Fruit fly (Drosophila melanogaster) whole organism, embryonic: ENCODE results near the gene Ubqn.

Source experiments
- C15 ChIP-seq: fragments of 200-800 bp; sonication (Bioruptor generic); IDR thresholded peaks from 3 replicates; pipeline ENCODE4 v1.3.6; 2022; ENCODE audit warnings: missing biosample characterization, missing genetic modification characterization
- CG1024 ChIP-seq: fragments of 200-800 bp; sonication (Bioruptor generic); IDR thresholded peaks from 2 replicates; pipeline ENCODE4 v1.3.6; 2022; ENCODE audit warnings: missing biosample characterization, missing genetic modification characterization
- CG10431 ChIP-seq: fragments of 200-800 bp; sonication (Bioruptor generic); optimal IDR thresholded peaks from 3 replicates; lab custom pipeline; 2018; ENCODE audit warnings: missing biosample characterization, mild to moderate bottlenecking, missing genetic modification characterization
- CG10654 ChIP-seq: fragments of 200-800 bp; sonication (Bioruptor generic); optimal IDR thresholded peaks from 2 replicates; lab custom pipeline; 2016; ENCODE audit warnings: missing biosample characterization, missing genetic modification characterization
- CG10959 ChIP-seq: fragments of 200-800 bp; sonication (Bioruptor generic); IDR thresholded peaks from 2 replicates; pipeline ENCODE4 v1.3.6; 2022; ENCODE audit warnings: missing biosample characterization, missing genetic modification characterization
- CG11504 ChIP-seq: fragments of 200-800 bp; sonication (Bioruptor generic); optimal IDR thresholded peaks from 3 replicates; lab custom pipeline; 2019; ENCODE audit warnings: missing biosample characterization, mild to moderate bottlenecking, missing genetic modification characterization, moderate library complexity
- CG12391 ChIP-seq: fragments of 200-800 bp; sonication (Bioruptor generic); optimal IDR thresholded peaks from 3 replicates; lab custom pipeline; 2018; ENCODE audit warnings: missing biosample characterization, mild to moderate bottlenecking, missing genetic modification characterization, moderate library complexity
- CG12659 ChIP-seq: fragments of 200-800 bp; sonication (Bioruptor generic); optimal IDR thresholded peaks from 3 replicates; lab custom pipeline; 2017; ENCODE audit warnings: mild to moderate bottlenecking, missing biosample characterization, missing genetic modification reagents, missing genetic modification characterization
- CG13424 ChIP-seq: fragments of 200-800 bp; sonication (Bioruptor generic); optimal IDR thresholded peaks from 2 replicates; lab custom pipeline; 2019; ENCODE audit warnings: missing biosample characterization, mild to moderate bottlenecking, missing genetic modification characterization, moderate library complexity
- CG14965 ChIP-seq: fragments of 200-800 bp; sonication (Bioruptor generic); optimal IDR thresholded peaks from 2 replicates; lab custom pipeline; 2016; ENCODE audit warnings: missing biosample characterization, missing genetic modification characterization, borderline replicate concordance
- CG15514 ChIP-seq: fragments of 200-800 bp; sonication (Bioruptor generic); optimal IDR thresholded peaks from 3 replicates; lab custom pipeline; 2017; ENCODE audit warnings: missing biosample characterization, missing genetic modification characterization, mild to moderate bottlenecking, moderate library complexity, missing genetic modification reagents
- CG16813 ChIP-seq: fragments of 200-800 bp; sonication (Bioruptor generic); IDR thresholded peaks from 3 replicates; pipeline ENCODE4 v1.3.6; 2022; ENCODE audit warnings: missing biosample characterization, missing genetic modification characterization; ENCODE audit not compliant: partially characterized antibody
- CG2678 ChIP-seq: fragments of 200-800 bp; sonication (Bioruptor generic); optimal IDR thresholded peaks from 3 replicates; lab custom pipeline; 2019; ENCODE audit warnings: missing biosample characterization, mild to moderate bottlenecking, missing genetic modification characterization, moderate library complexity
- CG31365 ChIP-seq: fragments of 200-800 bp; sonication (Bioruptor generic); optimal IDR thresholded peaks from 2 replicates; lab custom pipeline; 2018; ENCODE audit warnings: missing biosample characterization, mild to moderate bottlenecking, missing genetic modification characterization
- CG32767 ChIP-seq: fragments of 200-800 bp; sonication (Bioruptor generic); IDR thresholded peaks from 2 replicates; pipeline ENCODE4 v1.3.6; 2022; ENCODE audit warnings: missing biosample characterization, missing genetic modification characterization
- CG3281 ChIP-seq: fragments of 200-800 bp; sonication (Bioruptor generic); optimal IDR thresholded peaks from 3 replicates; lab custom pipeline; 2017; ENCODE audit warnings: missing biosample characterization, mild to moderate bottlenecking, missing genetic modification characterization
- CG7271 ChIP-seq: fragments of 200-800 bp; sonication (Bioruptor generic); optimal IDR thresholded peaks from 2 replicates; lab custom pipeline; 2018; ENCODE audit warnings: missing biosample characterization, mild to moderate bottlenecking, missing genetic modification characterization, moderate library complexity
- CG9727 ChIP-seq: fragments of 200-800 bp; sonication (Bioruptor generic); optimal IDR thresholded peaks from 3 replicates; lab custom pipeline; 2017; ENCODE audit warnings: missing biosample characterization, mild to moderate bottlenecking, missing genetic modification characterization
- CrebB ChIP-seq: fragments of 200-800 bp; sonication (Bioruptor generic); optimal IDR thresholded peaks from 3 replicates; lab custom pipeline; 2018; ENCODE audit warnings: missing biosample characterization, mild to moderate bottlenecking, missing genetic modification characterization
- Dip2 ChIP-seq: fragments of 200-800 bp; sonication (Bioruptor generic); IDR thresholded peaks from 2 replicates; pipeline ENCODE4 v1.3.6; 2022; ENCODE audit warnings: missing biosample characterization, missing genetic modification characterization
- Dll ChIP-seq: fragments of 200-800 bp; sonication (Bioruptor generic); IDR thresholded peaks from 4 replicates; pipeline ENCODE4 v1.3.6; 2022; ENCODE audit warnings: missing biosample characterization, missing genetic modification characterization; ENCODE audit not compliant: partially characterized antibody
- E2f2 ChIP-seq: fragments of 200-800 bp; sonication (Bioruptor generic); IDR thresholded peaks from 2 replicates; pipeline ENCODE4 v1.3.6; 2022; ENCODE audit warnings: missing biosample characterization, missing genetic modification characterization
- Ets65A ChIP-seq: fragments of 200-800 bp; sonication (Bioruptor generic); peaks from one replicate; lab custom pipeline; 2016; ENCODE audit warnings: missing biosample characterization, missing genetic modification characterization
- HmgZ ChIP-seq: fragments of 200-800 bp; sonication (Bioruptor generic); optimal IDR thresholded peaks from 2 replicates; lab custom pipeline; 2018; ENCODE audit warnings: missing biosample characterization, mild to moderate bottlenecking, missing genetic modification characterization
- Hmx ChIP-seq: fragments of 200-800 bp; sonication (Bioruptor generic); optimal IDR thresholded peaks from 2 replicates; lab custom pipeline; 2016; ENCODE audit warnings: missing biosample characterization, missing genetic modification characterization
- Lhr ChIP-seq: fragments of 200-800 bp; sonication (Bioruptor generic); optimal IDR thresholded peaks from 3 replicates; lab custom pipeline; 2017; ENCODE audit warnings: mild to moderate bottlenecking, missing biosample characterization, missing genetic modification reagents, missing genetic modification characterization
- Opbp ChIP-seq: fragments of 200-800 bp; sonication (Bioruptor generic); IDR thresholded peaks from 3 replicates; pipeline ENCODE4 v1.3.6; 2022; ENCODE audit warnings: missing biosample characterization, missing genetic modification characterization; ENCODE audit not compliant: partially characterized antibody
- Rx ChIP-seq: fragments of 200-800 bp; sonication (Bioruptor generic); IDR thresholded peaks from 2 replicates; pipeline ENCODE4 v1.3.6; 2022; ENCODE audit warnings: missing biosample characterization, missing genetic modification characterization
- Side ChIP-seq: fragments of 200-800 bp; sonication (Bioruptor generic); optimal IDR thresholded peaks from 2 replicates; lab custom pipeline; 2016; ENCODE audit warnings: missing biosample characterization, missing genetic modification characterization
- amos ChIP-seq: fragments of 200-800 bp; sonication (Bioruptor generic); IDR thresholded peaks from 2 replicates; pipeline ENCODE4 v1.3.6; 2022; ENCODE audit warnings: missing biosample characterization, missing genetic modification characterization; ENCODE audit not compliant: partially characterized antibody
- ash1 ChIP-seq: fragments of 200-800 bp; sonication (Bioruptor generic); optimal IDR thresholded peaks from 2 replicates; lab custom pipeline; 2018; ENCODE audit warnings: missing biosample characterization, mild to moderate bottlenecking, missing genetic modification characterization
- cg ChIP-seq: fragments of 200-800 bp; sonication (Bioruptor generic); optimal IDR thresholded peaks from 3 replicates; lab custom pipeline; 2019; ENCODE audit warnings: missing biosample characterization, mild to moderate bottlenecking, missing genetic modification characterization, moderate library complexity
- da ChIP-seq: fragments of 200-800 bp; sonication (Bioruptor generic); optimal IDR thresholded peaks from 2 replicates; lab custom pipeline; 2016; ENCODE audit warnings: missing biosample characterization, missing genetic modification characterization
- dimm ChIP-seq: fragments of 200-800 bp; sonication (Bioruptor generic); IDR thresholded peaks from 2 replicates; pipeline ENCODE4 v1.3.6; 2022; ENCODE audit warnings: missing biosample characterization, missing genetic modification characterization
- ems ChIP-seq: fragments of 200-800 bp; sonication (Bioruptor generic); optimal IDR thresholded peaks from 3 replicates; lab custom pipeline; 2016; ENCODE audit warnings: missing biosample characterization, missing genetic modification characterization
- eve ChIP-seq, 2 experiments: fragments of >200 bp; optimal IDR thresholded peaks; 2 replicates each; lab custom pipeline; 2017; ENCODE audit warnings: missing biosample characterization in 2 of 2, missing genetic modification characterization in 2 of 2
- fd102C ChIP-seq: fragments of 200-800 bp; sonication (Bioruptor generic); optimal IDR thresholded peaks from 2 replicates; lab custom pipeline; 2018; ENCODE audit warnings: missing biosample characterization, mild to moderate bottlenecking, missing genetic modification characterization, moderate library complexity
- fru ChIP-seq: fragments of >200 bp; optimal IDR thresholded peaks from 2 replicates; lab custom pipeline; 2017
- gfzf ChIP-seq: fragments of 200-800 bp; sonication (Bioruptor generic); optimal IDR thresholded peaks from 2 replicates; lab custom pipeline; 2016; ENCODE audit warnings: missing biosample characterization, mild to moderate bottlenecking, missing genetic modification characterization, moderate library complexity
- grau ChIP-seq: fragments of 200-800 bp; optimal IDR thresholded peaks from 3 replicates; lab custom pipeline; 2019; ENCODE audit warnings: missing biosample characterization, mild to moderate bottlenecking, missing genetic modification characterization, moderate library complexity
- kah ChIP-seq: fragments of 200-800 bp; sonication (Bioruptor generic); optimal IDR thresholded peaks from 2 replicates; lab custom pipeline; 2018; ENCODE audit warnings: missing biosample characterization, mild to moderate bottlenecking, missing genetic modification characterization
- luna ChIP-seq: fragments of 200-800 bp; sonication (Bioruptor generic); optimal IDR thresholded peaks from 2 replicates; lab custom pipeline; 2016; ENCODE audit warnings: missing biosample characterization, missing genetic modification characterization
- peb ChIP-seq: fragments of 200-800 bp; sonication (Bioruptor generic); IDR thresholded peaks from 2 replicates; pipeline ENCODE4 v1.3.6; 2022; ENCODE audit warnings: missing biosample characterization, missing genetic modification characterization
- ro ChIP-seq: fragments of 200-800 bp; sonication (Bioruptor generic); IDR thresholded peaks from 2 replicates; pipeline ENCODE4 v1.3.6; 2022; ENCODE audit warnings: missing biosample characterization, missing genetic modification characterization
- row ChIP-seq: fragments of 200-800 bp; sonication (Bioruptor generic); IDR thresholded peaks from 3 replicates; pipeline ENCODE4 v1.3.6; 2022; ENCODE audit warnings: missing biosample characterization, missing genetic modification characterization
- sc ChIP-seq, 3 experiments: fragments of >200 bp in 2 of 3; fragments of 200-800 bp in 1 of 3; sonication (Bioruptor generic) in 1 of 3; optimal IDR thresholded peaks; 2 replicates in 2 of 3; 3 replicates in 1 of 3; lab custom pipeline; 2017; ENCODE audit warnings: mild to moderate bottlenecking in 1 of 3, missing biosample characterization in 1 of 3, missing genetic modification characterization in 1 of 3, missing genetic modification reagents in 1 of 3
- stc ChIP-seq: fragments of 200-800 bp; sonication (Bioruptor generic); IDR thresholded peaks from 2 replicates; pipeline ENCODE4 v1.3.6; 2022; ENCODE audit warnings: missing biosample characterization, missing genetic modification characterization
- tin ChIP-seq: fragments of 200-800 bp; sonication (Bioruptor generic); optimal IDR thresholded peaks from 3 replicates; lab custom pipeline; 2016; ENCODE audit warnings: missing biosample characterization, missing genetic modification characterization
- tio ChIP-seq: fragments of 200-800 bp; sonication (Bioruptor generic); optimal IDR thresholded peaks from 2 replicates; lab custom pipeline; 2017; ENCODE audit warnings: missing biosample characterization, missing genetic modification characterization, inconsistent platforms
- tup ChIP-seq: fragments of 200-800 bp; sonication (Bioruptor generic); optimal IDR thresholded peaks from 2 replicates; lab custom pipeline; 2016; ENCODE audit warnings: missing biosample characterization, mild to moderate bottlenecking, missing genetic modification characterization, moderate library complexity
- yki ChIP-seq: fragments of >200 bp; optimal IDR thresholded peaks from 3 replicates; lab custom pipeline; 2018
- z ChIP-seq: fragments of 200-800 bp; sonication (Bioruptor generic); IDR thresholded peaks from 3 replicates; pipeline ENCODE4 v1.3.6; 2022; ENCODE audit warnings: missing biosample characterization, missing genetic modification characterization

Gene Ubqn

DNA sequence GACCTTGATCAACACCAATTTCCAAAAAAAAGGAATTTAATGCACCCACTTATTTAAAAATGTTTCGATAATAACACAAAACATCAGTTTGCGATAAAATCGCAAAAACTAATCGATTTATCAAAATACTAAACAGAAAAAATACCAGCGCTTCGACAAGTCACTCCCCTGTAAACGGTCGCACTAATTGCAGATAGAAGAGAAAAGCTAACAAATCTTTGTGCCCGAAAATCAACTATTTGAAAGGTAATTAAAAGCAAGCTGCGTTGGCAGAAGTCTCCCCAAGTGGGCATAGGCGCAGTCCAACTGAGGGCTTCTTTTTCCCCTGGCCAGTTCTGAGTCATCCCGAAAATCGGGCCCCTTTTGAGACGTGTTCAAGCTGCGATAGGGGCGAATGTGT, 47.2 kb downstream of the Ubqn start, which contains the start of gene AP-1-2beta (continued):
- TF ChIP-seq fd102C (GFP tag; lab: Kevin White, UChicago) (no peak), CG31365 (tag; lab: Kevin White, UChicago) (no peak), CG10431 (GFP tag; lab: Kevin White, UChicago) (no peak), CG3281 (GFP tag; lab: Kevin White, UChicago) (no peak), ro (GFP tag; lab: Robert Waterston, UW) (no peak), ash1 (no peak), cg (GFP tag; lab: Kevin White, UChicago) (peak; percentile 17), CG10654 (GFP tag; lab: Kevin White, UChicago) (no peak), Opbp (GFP tag; lab: Robert Waterston, UW) (no peak), CG11504 (tag; lab: Kevin White, UChicago) (no peak), Dll (GFP tag; lab: Robert Waterston, UW) (0 out of 4 replicates have a peak, but pooled peaks have one; percentile 48), HmgZ (no peak), CG12391 (tag; lab: Kevin White, UChicago) (no peak), luna (GFP tag; lab: Kevin White, UChicago) (no peak), Hmx (GFP tag; lab: Kevin White, UChicago) (no peak), Side (no peak), z (GFP tag; lab: Robert Waterston, UW) (no peak), ems (GFP tag; lab: Kevin White, UChicago) (no peak), tup (GFP tag; lab: Kevin White, UChicago) (no peak), Lhr (GFP tag; lab: Kevin White, UChicago) (peak; percentile 11), CG9727 (no peak), CG10959 (no peak), amos (GFP tag; lab: Robert Waterston, UW) (peak; percentile 37; the same call in 1 of the 2 replicates), dimm (GFP tag; lab: Robert Waterston, UW) (no peak), stc (no peak), grau (tag; lab: Kevin White, UChicago) (no peak), yki (lab: Kevin White, UChicago) (no peak), peb (no peak), Rx (GFP tag; lab: Robert Waterston, UW) (no peak), CG13424 (no peak), CG12659 (GFP tag; lab: Kevin White, UChicago) (peak; percentile 21), C15 (GFP tag; lab: Robert Waterston, UW) (no peak), fru (lab: Kevin White, UChicago) (no peak), CG7271 (tag; lab: Kevin White, UChicago) (no peak), tin (GFP tag; lab: Kevin White, UChicago) (no peak), sc (optimal IDR thresholded peaks at IDR 0.05; lab: Kevin White, UChicago) (no peak), sc (GFP tag; optimal IDR thresholded peaks at IDR 0.05; lab: Kevin White, UChicago) (no peak), CG15514 (GFP tag; lab: Kevin White, UChicago) (peak; percentile 9), CG32767 (GFP tag; lab: Robert Waterston, UW) (no peak), CG14965 (no peak), tio (no peak), eve (GFP tag; optimal IDR thresholded peaks at IDR 0.05; lab: Kevin White, UChicago) (no peak), kah (GFP tag; lab: Kevin White, UChicago) (no peak), Dip2 (no peak), CG2678 (no peak), row (GFP tag; lab: Robert Waterston, UW) (no peak), da (GFP tag; lab: Kevin White, UChicago) (no peak), CG16813 (GFP tag; lab: Robert Waterston, UW) (peak; percentile 45; the same call in 2 of the 3 replicates), gfzf (GFP tag; lab: Kevin White, UChicago) (peak; percentile 78), CG1024 (GFP tag; lab: Robert Waterston, UW) (no peak), Ets65A (GFP tag; lab: Kevin White, UChicago) (no peak), E2f2 (GFP tag; lab: Robert Waterston, UW) (peak; percentile 79), CrebB (no peak)
